Worm (Caenorhabditis elegans): ENCODE results near the gene epac-1.

ce11 chrIII:10153003-10153402, 36.0 kb upstream of the epac-1 start:
- TF ChIP-seq ceh-82 (tag; optimal IDR thresholded peaks at IDR 0.05) (peak; percentile 42), ama-1 (optimal IDR thresholded peaks at IDR 0.05) (no peak), unc-39 (tag; optimal IDR thresholded peaks at IDR 0.05) (no peak), ceh-9 (tag; optimal IDR thresholded peaks at IDR 0.05) (no peak), nhr-12 (tag; optimal IDR thresholded peaks at IDR 0.05) (no peak), R02D3.7 (tag; optimal IDR thresholded peaks at IDR 0.05) (no peak), lin-15B (tag; optimal IDR thresholded peaks at IDR 0.05) (no peak), ceh-16 (tag; optimal IDR thresholded peaks at IDR 0.05) (no peak), zag-1 (tag; optimal IDR thresholded peaks at IDR 0.05) (no peak), unc-62 (GFP tag; optimal IDR thresholded peaks at IDR 0.05) (no peak), ztf-11 (tag; optimal IDR thresholded peaks at IDR 0.05) (no peak), nhr-11 (tag; optimal IDR thresholded peaks at IDR 0.05) (no peak), lsy-12 (tag; optimal IDR thresholded peaks at IDR 0.05) (no peak), nhr-28 (tag; optimal IDR thresholded peaks at IDR 0.05) (no peak)
